Comparison of ENCODE assay signal across 1 worm cellular context in the genomic region with DNA sequence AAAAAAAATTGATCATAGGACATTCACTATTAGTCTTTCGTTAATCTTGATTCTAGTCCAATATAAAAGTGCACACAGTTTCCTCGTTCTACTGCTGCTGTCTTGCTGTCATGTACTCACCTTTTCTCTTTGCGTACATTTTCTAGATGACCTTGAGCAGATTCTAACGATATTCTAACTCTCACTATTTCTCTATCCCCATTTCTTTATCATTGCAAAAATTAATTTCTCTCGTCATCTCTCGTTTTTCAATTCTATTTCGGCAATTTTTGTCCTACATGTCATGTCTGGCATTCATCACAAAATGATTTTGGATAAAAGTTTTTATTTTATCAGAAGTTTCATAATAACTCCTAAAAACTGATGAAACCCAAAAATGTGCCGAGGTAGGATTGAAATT.
TF ChIP-seq lines count a peak whose summit lies in the region.

ttll-5 (plus strand) TSS at position 288 of the 400 bp plus-strand sequence.

TF ChIP-seq in whole organism, L1 larva, 84 proteins besides CTCF, POLR2A, EP300 and RAD21 (continued from another document):
- TF ChIP-seq zag-1 (tag; optimal IDR thresholded peaks at IDR 0.05; lab: Kevin White, UChicago) (no peak), nhr-77 (tag; optimal IDR thresholded peaks at IDR 0.05; lab: Kevin White, UChicago) (no peak), Y116A8C.19 (tag; optimal IDR thresholded peaks at IDR 0.05; lab: Kevin White, UChicago; ENCODE audit: borderline replicate concordance) (no peak), swsn-7 (tag; optimal IDR thresholded peaks at IDR 0.05; lab: Kevin White, UChicago) (no peak), skn-1 (tag; optimal IDR thresholded peaks at IDR 0.05; lab: Kevin White, UChicago) (peak; percentile 21), nhr-85 (tag; lab: Kevin White, UChicago) (peak; percentile 77), lin-14 (GFP tag; optimal IDR thresholded peaks at IDR 0.05; lab: Kevin White, UChicago) (peak; percentile 55), tbx-2 (tag; optimal IDR thresholded peaks at IDR 0.05; lab: Kevin White, UChicago) (no peak), vab-15 (tag; optimal IDR thresholded peaks at IDR 0.05; lab: Kevin White, UChicago) (no peak), pag-3 (tag; optimal IDR thresholded peaks at IDR 0.05; lab: Kevin White, UChicago; ENCODE audit: borderline replicate concordance, insufficient read depth) (peak; percentile 57), blmp-1 (tag; optimal IDR thresholded peaks at IDR 0.05; lab: Kevin White, UChicago) (peak; percentile 62), nhr-20 (tag; optimal IDR thresholded peaks at IDR 0.05; lab: Kevin White, UChicago) (peak; percentile 7), fkh-8 (tag; optimal IDR thresholded peaks at IDR 0.05; lab: Kevin White, UChicago) (no peak), C34B4.2 (tag; optimal IDR thresholded peaks at IDR 0.05; lab: Kevin White, UChicago) (no peak), mab-9 (GFP tag; IDR thresholded peaks at IDR 0.05; lab: Robert Waterston, UW) (no peak), snpc-4 (tag; optimal IDR thresholded peaks at IDR 0.05; lab: Kevin White, UChicago) (no peak), mdl-1 (tag; optimal IDR thresholded peaks at IDR 0.05; lab: Kevin White, UChicago) (no peak), nhr-84 (tag; optimal IDR thresholded peaks at IDR 0.05; lab: Kevin White, UChicago) (no peak)
